Fruit fly (Drosophila melanogaster): Measurements from ENCODE around the gene Gyc89Db.

The Gyc89Db gene

dm6 chr3R:16497379-16497778 lies 20.5 kb downstream of the Gyc89Db start:
- TF ChIP-seq fru (optimal IDR thresholded peaks at IDR 0.05) (no peak), CG17328 (GFP tag; IDR thresholded peaks at IDR 0.05) (peak; percentile 82), fd3F (GFP tag; optimal IDR thresholded peaks at IDR 0.05) (peak; percentile 75), vnd (GFP tag; IDR thresholded peaks at IDR 0.05; ENCODE audit: partially characterized antibody) (no peak), usp (GFP tag; optimal IDR thresholded peaks at IDR 0.05) (no peak), caup (GFP tag; optimal IDR thresholded peaks at IDR 0.05; ENCODE audit: severe bottlenecking) (peak; percentile 83), HmgD (GFP tag; optimal IDR thresholded peaks at IDR 0.05) (no peak), CG2678 (tag; optimal IDR thresholded peaks at IDR 0.05) (peak; percentile 82), HmgZ (tag; optimal IDR thresholded peaks at IDR 0.05) (peak; percentile 77), trem (tag; optimal IDR thresholded peaks at IDR 0.05) (peak; percentile 73), CG2875 (GFP tag; optimal IDR thresholded peaks at IDR 0.05) (peak; percentile 73), Fer1 (GFP tag; optimal IDR thresholded peaks at IDR 0.05) (no peak), CG11085 (GFP tag; IDR thresholded peaks at IDR 0.05) (peak; percentile 83), CG12659 (GFP tag; optimal IDR thresholded peaks at IDR 0.05) (peak; percentile 82), CG4404 (GFP tag; IDR thresholded peaks at IDR 0.05) (no peak), CG30431 (GFP tag; optimal IDR thresholded peaks at IDR 0.05) (peak; percentile 70), CG18476 (GFP tag; optimal IDR thresholded peaks at IDR 0.05) (peak; percentile 71), CG15269 (tag; optimal IDR thresholded peaks at IDR 0.05) (peak; percentile 84), ssp (GFP tag; IDR thresholded peaks at IDR 0.05) (peak; percentile 81), Atf-2 (GFP tag; optimal IDR thresholded peaks at IDR 0.05) (peak; percentile 62), CG17359 (tag; optimal IDR thresholded peaks at IDR 0.05) (peak; percentile 92), CG32767 (GFP tag; IDR thresholded peaks at IDR 0.05) (no peak), zfh2 (GFP tag; optimal IDR thresholded peaks at IDR 0.05) (peak; percentile 48), Jarid2 (GFP tag; optimal IDR thresholded peaks at IDR 0.05) (peak; percentile 62), CG3726 (GFP tag; IDR thresholded peaks at IDR 0.05) (peak; percentile 71; the same call in 1 of the 3 replicates), NK7.1 (GFP tag; optimal IDR thresholded peaks at IDR 0.05) (no peak), CkIIα-i1 (GFP tag; IDR thresholded peaks at IDR 0.05) (0 out of 2 replicates have a peak, but pooled peaks have one; percentile 14), CG43689 (GFP tag; IDR thresholded peaks at IDR 0.05) (peak; percentile 42; the same call in 1 of the 2 replicates), E2f2 (GFP tag; IDR thresholded peaks at IDR 0.05) (peak; percentile 96), CG30020 (tag; optimal IDR thresholded peaks at IDR 0.05) (no peak), pzg (GFP tag; optimal IDR thresholded peaks at IDR 0.05) (peak; percentile 28), CG15514 (GFP tag; optimal IDR thresholded peaks at IDR 0.05) (peak; percentile 73), dan (GFP tag; IDR thresholded peaks at IDR 0.05) (no peak), Lhr (GFP tag; optimal IDR thresholded peaks at IDR 0.05) (peak; percentile 81), sim (GFP tag; IDR thresholded peaks at IDR 0.05) (0 out of 2 replicates have a peak, but pooled peaks have one; percentile 35), ken (GFP tag; IDR thresholded peaks at IDR 0.05) (peak; percentile 89), Max (GFP tag; optimal IDR thresholded peaks at IDR 0.05) (peak; percentile 71), chn (GFP tag; optimal IDR thresholded peaks at IDR 0.05) (peak; percentile 57), tin (GFP tag; optimal IDR thresholded peaks at IDR 0.05) (peak; percentile 85), CG4730 (GFP tag; IDR thresholded peaks at IDR 0.05) (peak; percentile 77), unc-4 (GFP tag; IDR thresholded peaks at IDR 0.05; ENCODE audit: partially characterized antibody) (no peak), Hr78 (GFP tag; optimal IDR thresholded peaks at IDR 0.05) (no peak), kay (GFP tag; optimal IDR thresholded peaks at IDR 0.05) (peak; percentile 60), CG13296 (GFP tag; optimal IDR thresholded peaks at IDR 0.05) (peak; percentile 63), ftz-f1 (GFP tag; optimal IDR thresholded peaks at IDR 0.05) (no peak), Dad (GFP tag; optimal IDR thresholded peaks at IDR 0.05) (peak; percentile 47), Mes4 (GFP tag; optimal IDR thresholded peaks at IDR 0.05) (peak; percentile 19), crol (GFP tag; IDR thresholded peaks at IDR 0.05) (no peak), Awh (GFP tag; IDR thresholded peaks at IDR 0.05) (peak; percentile 83), psq (GFP tag; optimal IDR thresholded peaks at IDR 0.05) (peak; percentile 73), ewg (GFP tag; optimal IDR thresholded peaks at IDR 0.05) (peak; percentile 76)

Measured in whole organism, embryonic.